Worm (Caenorhabditis elegans): ENCODE measurements around the gene F36G3.3.

DNA sequence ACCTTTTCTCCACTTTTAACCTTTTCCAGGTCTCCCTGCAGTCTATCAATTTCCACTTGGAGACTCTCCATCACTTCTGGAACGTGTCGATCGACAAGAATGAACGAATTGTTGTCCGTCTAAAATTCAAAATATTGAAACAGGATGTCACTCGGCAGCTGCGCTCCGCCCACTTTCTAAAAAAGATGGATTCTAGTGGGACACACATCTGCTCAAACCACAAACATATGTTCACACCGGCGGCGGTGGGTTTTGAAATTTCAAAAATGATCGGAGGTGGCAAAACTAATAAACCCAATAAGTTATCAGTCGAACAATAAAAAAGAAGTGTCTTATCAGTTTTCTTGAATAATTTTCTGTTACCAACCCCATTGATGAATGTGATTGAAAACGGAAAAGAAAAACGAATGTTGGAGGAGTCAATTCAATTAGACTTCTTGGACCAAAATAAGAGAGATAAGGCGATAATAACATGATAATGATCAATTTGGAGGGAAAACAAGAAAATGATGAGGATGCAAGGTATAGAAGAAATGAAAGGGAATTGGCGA, 16.2 kb upstream of the F36G3.3 start:
- peak; percentile 51 for TF ChIP-seq fos-1 (tag; optimal IDR thresholded peaks at IDR 0.05)
- no peak for TF ChIP-seq ama-1 (optimal IDR thresholded peaks at IDR 0.05)
- no peak for TF ChIP-seq ceh-82 (tag; optimal IDR thresholded peaks at IDR 0.05)
- TF ChIP-seq snpc-4 (tag; optimal IDR thresholded peaks at IDR 0.05), result no peak
- no peak for TF ChIP-seq blmp-1 (tag; optimal IDR thresholded peaks at IDR 0.05; ENCODE audit: insufficient read depth)
- no peak for TF ChIP-seq elt-1 (tag; optimal IDR thresholded peaks at IDR 0.05)
- TF ChIP-seq R02D3.7 (tag; optimal IDR thresholded peaks at IDR 0.05), result no peak
